Worm (Caenorhabditis elegans) whole organism, L2 larva: Measurements from ENCODE around the gene mam-7.

Experiments used
- C34F6.9 ChIP-seq: fragments of 150-350 bp; optimal IDR thresholded peaks from 2 replicates; lab custom pipeline; 2014; ENCODE audit warnings: missing biosample characterization, missing genetic modification characterization
- R02D3.7 ChIP-seq: fragments of 150-350 bp; optimal IDR thresholded peaks from 2 replicates; lab custom pipeline; 2014; ENCODE audit warnings: missing biosample characterization, missing genetic modification characterization
- Y55F3AM.14 ChIP-seq: fragments of 200-800 bp; sonication (Bioruptor generic); optimal IDR thresholded peaks from 2 replicates; lab custom pipeline; 2018; ENCODE audit warnings: mild to moderate bottlenecking, missing genetic modification characterization, missing compliant biosample characterization
- ZK546.5 ChIP-seq: sonication (generic microtip); optimal IDR thresholded peaks from 2 replicates; lab custom pipeline; 2017; ENCODE audit warnings: missing biosample characterization, missing genetic modification characterization
- aly-2 ChIP-seq: fragments of 150-350 bp; optimal IDR thresholded peaks from 2 replicates; lab custom pipeline; 2014; ENCODE audit warnings: missing biosample characterization, missing genetic modification characterization
- ama-1 ChIP-seq: fragments of 150-350 bp; optimal IDR thresholded peaks from 2 replicates; lab custom pipeline; 2018; ENCODE audit warnings: inconsistent platforms
- blmp-1 ChIP-seq: sonication (generic microtip); optimal IDR thresholded peaks from 2 replicates; lab custom pipeline; 2017; ENCODE audit warnings: missing genetic modification characterization, mild to moderate bottlenecking, missing compliant biosample characterization, antibody characterized with exemption, moderate library complexity; ENCODE audit not compliant: insufficient read depth
- ceh-16 ChIP-seq: fragments of 150-350 bp; optimal IDR thresholded peaks from 2 replicates; lab custom pipeline; 2014; ENCODE audit warnings: missing biosample characterization, missing genetic modification characterization
- ceh-82 ChIP-seq: fragments of 150-350 bp; optimal IDR thresholded peaks from 2 replicates; lab custom pipeline; 2014; ENCODE audit warnings: missing biosample characterization, missing genetic modification characterization
- crh-2 ChIP-seq: sonication (generic microtip); optimal IDR thresholded peaks from 2 replicates; lab custom pipeline; 2017; ENCODE audit warnings: missing biosample characterization, missing genetic modification characterization
- egl-27 ChIP-seq: sonication (generic microtip); optimal IDR thresholded peaks from 3 replicates; lab custom pipeline; 2017; ENCODE audit warnings: missing biosample characterization, missing genetic modification reagents, missing genetic modification characterization
- elt-1 ChIP-seq: fragments of 150-350 bp; optimal IDR thresholded peaks from 2 replicates; lab custom pipeline; 2014; ENCODE audit warnings: missing biosample characterization, missing genetic modification characterization
- fos-1 ChIP-seq: fragments of 150-350 bp; optimal IDR thresholded peaks from 2 replicates; lab custom pipeline; 2014; ENCODE audit warnings: missing biosample characterization, missing genetic modification characterization
- gmeb-1 ChIP-seq: fragments of 150-350 bp; optimal IDR thresholded peaks from 2 replicates; lab custom pipeline; 2014; ENCODE audit warnings: missing biosample characterization, missing genetic modification characterization
- lin-11 ChIP-seq: fragments of 150-350 bp; sonication (generic microtip); optimal IDR thresholded peaks from 2 replicates; lab custom pipeline; 2014; ENCODE audit warnings: missing biosample characterization, missing genetic modification characterization, inconsistent platforms, mixed read lengths
- lin-13 ChIP-seq: fragments of 150-350 bp; optimal IDR thresholded peaks from 2 replicates; lab custom pipeline; 2014; ENCODE audit warnings: missing biosample characterization, missing genetic modification reagents, missing genetic modification characterization
- lin-39 ChIP-seq: fragments of 150-350 bp; optimal IDR thresholded peaks from 2 replicates; lab custom pipeline; 2014; ENCODE audit warnings: missing biosample characterization, missing genetic modification reagents, missing genetic modification characterization
- lsy-2 ChIP-seq, 2 experiments: fragments of 150-350 bp in 1 of 2; sonication (generic microtip) in 1 of 2; optimal IDR thresholded peaks; 2 replicates each; lab custom pipeline; 2014 to 2017; ENCODE audit warnings: missing biosample characterization in 2 of 2, missing genetic modification characterization in 2 of 2
- mab-5 ChIP-seq: fragments of 150-350 bp; optimal IDR thresholded peaks from 2 replicates; lab custom pipeline; 2014; ENCODE audit warnings: missing biosample characterization, missing genetic modification characterization
- mdl-1 ChIP-seq, 2 experiments: fragments of 150-350 bp in 1 of 2; sonication (generic microtip) in 1 of 2; optimal IDR thresholded peaks; 2 replicates each; lab custom pipeline; 2017; ENCODE audit warnings: missing biosample characterization in 2 of 2, missing genetic modification characterization in 2 of 2
- nhr-12 ChIP-seq: fragments of 150-350 bp; optimal IDR thresholded peaks from 2 replicates; lab custom pipeline; 2014; ENCODE audit warnings: missing biosample characterization, missing genetic modification characterization
- nhr-129 ChIP-seq: fragments of 150-350 bp; optimal IDR thresholded peaks from 2 replicates; lab custom pipeline; 2014; ENCODE audit warnings: missing biosample characterization, missing genetic modification characterization
- nhr-21 ChIP-seq: fragments of 150-350 bp; optimal IDR thresholded peaks from 2 replicates; lab custom pipeline; 2014; ENCODE audit warnings: missing biosample characterization, missing genetic modification characterization
- nhr-25 ChIP-seq: fragments of 150-350 bp; sonication (generic microtip); optimal IDR thresholded peaks from 3 replicates; lab custom pipeline; 2014; ENCODE audit warnings: missing biosample characterization, missing genetic modification characterization
- nhr-6 ChIP-seq: fragments of 150-350 bp; optimal IDR thresholded peaks from 2 replicates; lab custom pipeline; 2014; ENCODE audit warnings: missing biosample characterization, missing genetic modification characterization
- nhr-77 ChIP-seq: fragments of 150-350 bp; optimal IDR thresholded peaks from 2 replicates; lab custom pipeline; 2014; ENCODE audit warnings: missing biosample characterization, missing genetic modification characterization
- sem-4 ChIP-seq: fragments of 150-350 bp; optimal IDR thresholded peaks from 2 replicates; lab custom pipeline; 2014; ENCODE audit warnings: missing biosample characterization, missing genetic modification reagents, missing genetic modification characterization
- skn-1 ChIP-seq: sonication (generic microtip); optimal IDR thresholded peaks from 2 replicates; lab custom pipeline; 2017; ENCODE audit warnings: missing biosample characterization, missing genetic modification characterization
- sma-3 ChIP-seq: sonication (generic microtip); optimal IDR thresholded peaks from 2 replicates; lab custom pipeline; 2016; ENCODE audit warnings: missing genetic modification reagents, missing genetic modification characterization, missing compliant biosample characterization
- sma-9 ChIP-seq, 2 experiments: fragments of 150-350 bp in 1 of 2; sonication (generic microtip) in 1 of 2; optimal IDR thresholded peaks; 2 replicates each; lab custom pipeline; 2014 to 2016; ENCODE audit warnings: missing genetic modification characterization in 2 of 2, mild to moderate bottlenecking in 1 of 2, missing biosample characterization in 1 of 2, missing compliant biosample characterization in 1 of 2, missing genetic modification reagents in 1 of 2, moderate library complexity in 1 of 2
- snpc-4 ChIP-seq: fragments of 150-350 bp; optimal IDR thresholded peaks from 2 replicates; lab custom pipeline; 2014; ENCODE audit warnings: missing biosample characterization, missing genetic modification characterization
- unc-55 ChIP-seq: fragments of 150-350 bp; sonication (generic microtip); optimal IDR thresholded peaks from 3 replicates; lab custom pipeline; 2014; ENCODE audit warnings: missing biosample characterization, missing genetic modification reagents, missing genetic modification characterization
- unc-62 ChIP-seq: fragments of 150-350 bp; optimal IDR thresholded peaks from 2 replicates; lab custom pipeline; 2014; ENCODE audit warnings: missing biosample characterization, missing genetic modification reagents, missing genetic modification characterization
- zag-1 ChIP-seq: fragments of 150-350 bp; optimal IDR thresholded peaks from 2 replicates; lab custom pipeline; 2014; ENCODE audit warnings: missing biosample characterization, missing genetic modification characterization
- ztf-1 ChIP-seq: fragments of 200-800 bp; sonication (Bioruptor generic); conservative IDR thresholded peaks from 2 replicates; pipeline ENCODE4 v1.3.6; 2022; ENCODE audit warnings: missing genetic modification characterization, missing compliant biosample characterization
- ztf-11 ChIP-seq: sonication (generic microtip); optimal IDR thresholded peaks from 2 replicates; lab custom pipeline; 2017; ENCODE audit warnings: missing biosample characterization, missing genetic modification characterization
- ztf-4 ChIP-seq: fragments of 150-350 bp; optimal IDR thresholded peaks from 2 replicates; lab custom pipeline; 2014; ENCODE audit warnings: missing biosample characterization, missing genetic modification characterization

The mam-7 gene

DNA sequence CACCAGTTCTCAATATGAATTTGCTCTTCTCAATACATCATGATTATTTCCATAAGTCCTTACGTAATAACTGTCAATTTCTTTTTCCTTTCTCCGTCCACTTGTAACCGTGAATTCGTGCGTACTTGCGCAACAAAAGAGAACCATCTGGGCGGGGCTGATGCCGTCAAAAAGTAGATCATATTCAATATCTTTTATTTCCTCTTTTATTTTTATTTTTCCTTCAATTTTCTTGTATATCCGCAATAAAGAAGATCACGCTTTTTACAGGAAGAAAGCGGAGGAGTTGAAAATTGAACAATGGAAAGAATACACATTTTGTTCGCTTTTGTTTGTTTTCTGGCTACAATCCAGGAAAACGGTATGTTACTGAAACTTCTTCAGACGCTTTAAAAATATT lies at the start of gene mam-7:
Gene mam-7 (plus strand): TSS at position 301 of the 400 bp plus-strand sequence.
- TF ChIP-seq zag-1 (tag; lab: Kevin White, UChicago) (no peak), ama-1 (lab: Kevin White, UChicago) (no peak)
- TF ChIP-seq, all 48 proteins: peak for 0

DNA sequence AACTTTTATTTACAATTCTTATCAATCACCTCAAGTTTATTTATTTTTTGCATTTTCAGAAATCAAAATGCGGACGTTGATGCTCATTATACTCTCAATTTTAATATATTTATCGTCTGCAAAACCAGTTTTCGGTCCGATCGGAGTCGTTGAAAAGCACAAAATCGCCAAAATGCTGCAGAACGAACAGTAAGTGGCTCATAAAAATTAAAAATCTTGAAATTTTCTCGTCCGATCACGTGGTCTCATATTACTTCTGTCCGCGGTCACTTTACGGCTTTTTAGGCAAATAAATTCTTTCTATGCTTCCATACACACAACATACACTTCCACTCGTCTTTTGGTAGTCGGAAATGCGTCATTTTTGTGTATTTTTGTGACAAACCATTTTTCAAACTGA lies 49.2 kb upstream of the mam-7 start, which contains the start of gene K11H3.5:
Gene K11H3.5 (plus strand): TSS at position 54 of the 400 bp plus-strand sequence.
- no peak for TF ChIP-seq lin-11
- TF ChIP-seq lin-13 (GFP tag; lab: Kevin White, UChicago), result no peak

DNA sequence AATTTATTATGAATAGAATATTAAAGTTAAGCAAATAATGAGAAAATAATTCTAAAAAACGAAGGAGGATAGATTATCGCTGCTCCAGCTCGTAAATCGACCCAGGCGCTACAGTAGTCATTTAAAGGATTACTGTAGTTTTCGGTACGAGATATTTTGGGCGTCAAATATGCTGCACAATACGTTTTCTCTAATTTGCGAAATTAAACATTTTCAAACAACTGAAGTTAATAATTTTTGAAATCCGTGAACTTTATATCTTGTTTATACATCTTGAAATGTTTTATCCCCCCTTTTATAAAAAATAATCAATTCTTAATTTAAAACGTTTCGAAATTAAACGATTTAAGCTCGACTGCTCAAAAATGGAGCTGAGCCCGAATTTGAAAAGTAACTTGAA lies 46.9 kb upstream of the mam-7 start, which contains the start of gene K11H3.2:
Gene K11H3.2 (plus strand): TSS at position 301 of the 400 bp plus-strand sequence.
- TF ChIP-seq mab-5 (tag; lab: Kevin White, UChicago) (no peak), unc-62 (no peak), nhr-77 (tag; lab: Kevin White, UChicago) (no peak), lin-13 (GFP tag; lab: Kevin White, UChicago) (no peak), gmeb-1 (tag; lab: Kevin White, UChicago) (no peak), lin-39 (tag; lab: Kevin White, UChicago) (no peak), unc-55 (GFP tag; lab: Kevin White, UChicago) (no peak), nhr-25 (tag; lab: Kevin White, UChicago) (no peak), blmp-1 (tag; lab: Kevin White, UChicago) (no peak), fos-1 (tag; lab: Kevin White, UChicago) (no peak), ztf-1 (GFP tag; lab: Robert Waterston, UW) (no peak), Y55F3AM.14 (no peak), ZK546.5 (tag; lab: Kevin White, UChicago) (no peak), aly-2 (tag; lab: Kevin White, UChicago) (no peak)

DNA sequence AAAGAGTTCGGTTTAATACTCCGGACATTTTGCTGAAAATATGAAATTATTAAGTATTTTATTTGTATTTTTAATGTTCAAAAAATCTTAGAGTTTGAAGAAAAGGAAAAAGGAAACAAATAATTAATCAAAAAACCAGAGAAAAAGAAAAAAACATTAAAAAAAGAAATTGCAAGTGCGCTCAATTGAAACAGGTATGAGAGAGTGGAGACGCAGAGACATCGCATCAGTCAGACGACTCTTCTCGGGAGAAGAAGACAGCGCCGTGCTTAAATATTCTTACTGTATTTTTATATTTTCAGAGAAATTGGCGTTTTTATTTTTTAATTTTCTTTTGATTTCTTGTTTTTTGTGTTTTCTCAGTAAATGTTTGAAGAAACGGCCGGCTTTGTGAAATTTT lies 44.9 kb upstream of the mam-7 start, which contains the start of gene mrpl-36:
Gene mrpl-36 (minus strand): TSS at position 34 of the 400 bp plus-strand sequence.
- peak; percentile 14 for TF ChIP-seq sem-4 (tag; lab: Kevin White, UChicago)
- no peak for TF ChIP-seq sma-9 (GFP tag; optimal IDR thresholded peaks at IDR 0.05; lab: Kevin White, UChicago)
- TF ChIP-seq sma-9 (tag; optimal IDR thresholded peaks at IDR 0.05; lab: Kevin White, UChicago), result no peak
- TF ChIP-seq elt-1 (tag; lab: Kevin White, UChicago), result no peak
- no peak for TF ChIP-seq nhr-25 (tag; lab: Kevin White, UChicago)
- TF ChIP-seq lin-13 (GFP tag; lab: Kevin White, UChicago), result peak; percentile 24
- peak; percentile 33 for TF ChIP-seq nhr-129 (tag; lab: Kevin White, UChicago)
- no peak for TF ChIP-seq ceh-16 (tag; lab: Kevin White, UChicago)
- TF ChIP-seq C34F6.9 (tag; lab: Kevin White, UChicago), result peak; percentile 72
- TF ChIP-seq ztf-11 (tag; lab: Kevin White, UChicago), result no peak
- peak in 1 of 2 experiments; percentile 67 for TF ChIP-seq lsy-2 (tag; optimal IDR thresholded peaks at IDR 0.05; lab: Kevin White, UChicago)
- TF ChIP-seq egl-27 (tag; lab: Kevin White, UChicago), result no peak
- TF ChIP-seq crh-2, result no peak
- TF ChIP-seq sma-3 (GFP tag; lab: Kevin White, UChicago), result no peak
- TF ChIP-seq gmeb-1 (tag; lab: Kevin White, UChicago), result no peak
- no peak for TF ChIP-seq skn-1 (tag; lab: Kevin White, UChicago)
- no peak for TF ChIP-seq Y55F3AM.14
- TF ChIP-seq ztf-4 (tag; lab: Kevin White, UChicago), result no peak
- peak; percentile 27 for TF ChIP-seq fos-1 (tag; lab: Kevin White, UChicago)
- no peak for TF ChIP-seq ceh-82 (tag; lab: Kevin White, UChicago)
- no peak for TF ChIP-seq nhr-6
- TF ChIP-seq blmp-1 (tag; lab: Kevin White, UChicago), result no peak
- TF ChIP-seq R02D3.7 (tag; lab: Kevin White, UChicago), result no peak
- TF ChIP-seq nhr-21, result no peak
- no peak for TF ChIP-seq nhr-12 (tag; lab: Kevin White, UChicago)
- peak; percentile 73 for TF ChIP-seq unc-55 (GFP tag; lab: Kevin White, UChicago)
- TF ChIP-seq snpc-4 (tag; lab: Kevin White, UChicago), result no peak
- no peak for TF ChIP-seq mdl-1 (tag; optimal IDR thresholded peaks at IDR 0.05; lab: Kevin White, UChicago)
